Worm (Caenorhabditis elegans) whole organism, late embryonic: Measurements from ENCODE around the gene Y73B6BL.289.

ENCODE experiments used
- F13H6.1 ChIP-seq: sonication (generic microtip); optimal IDR thresholded peaks from 2 replicates; lab custom pipeline; 2016; ENCODE audit warnings: missing genetic modification characterization, missing compliant biosample characterization
- ama-1 ChIP-seq: fragments of 150-350 bp; optimal IDR thresholded peaks from 2 replicates; lab custom pipeline; 2014
- che-1 ChIP-seq: sonication (generic microtip); optimal IDR thresholded peaks from 2 replicates; lab custom pipeline; 2016; ENCODE audit warnings: mild to moderate bottlenecking, missing genetic modification characterization, missing compliant biosample characterization
- dmd-4 ChIP-seq: sonication (generic microtip); optimal IDR thresholded peaks from 2 replicates; lab custom pipeline; 2016; ENCODE audit warnings: borderline replicate concordance, missing genetic modification characterization, missing compliant biosample characterization
- dve-1 ChIP-seq: sonication (generic microtip); optimal IDR thresholded peaks from 2 replicates; lab custom pipeline; 2017; ENCODE audit warnings: antibody characterized with exemption, mild to moderate bottlenecking, missing genetic modification characterization, missing compliant biosample characterization
- ets-4 ChIP-seq: sonication (generic microtip); optimal IDR thresholded peaks from 2 replicates; lab custom pipeline; 2016; ENCODE audit warnings: missing genetic modification characterization, missing compliant biosample characterization
- fax-1 ChIP-seq: sonication (generic microtip); optimal IDR thresholded peaks from 2 replicates; lab custom pipeline; 2016; ENCODE audit warnings: missing genotype, missing genetic modification characterization, missing compliant biosample characterization
- madf-2 ChIP-seq: sonication (generic microtip); optimal IDR thresholded peaks from 2 replicates; lab custom pipeline; 2017; ENCODE audit warnings: missing genetic modification characterization, missing compliant biosample characterization
- nfya-1 ChIP-seq: sonication (generic microtip); optimal IDR thresholded peaks from 2 replicates; lab custom pipeline; 2017; ENCODE audit warnings: missing genetic modification characterization, mild to moderate bottlenecking, missing compliant biosample characterization, antibody characterized with exemption, moderate library complexity
- npax-4 ChIP-seq: sonication (generic microtip); optimal IDR thresholded peaks from 2 replicates; lab custom pipeline; 2016; ENCODE audit warnings: missing genetic modification characterization, missing compliant biosample characterization
- pqm-1 ChIP-seq: sonication (generic microtip); optimal IDR thresholded peaks from 2 replicates; lab custom pipeline; 2016; ENCODE audit warnings: missing genetic modification characterization, missing compliant biosample characterization
- tbx-7 ChIP-seq: sonication (generic microtip); optimal IDR thresholded peaks from 2 replicates; lab custom pipeline; 2016; ENCODE audit warnings: missing genotype, missing genetic modification characterization, missing compliant biosample characterization

ce11 chrIV:6325772-6326171 lies 21.5 kb upstream of the Y73B6BL.289 start:
- TF ChIP-seq ama-1 (no peak), tbx-7 (tag; lab: Kevin White, UChicago) (no peak), npax-4 (no peak), pqm-1 (no peak), dmd-4 (tag; lab: Kevin White, UChicago) (no peak), madf-2 (tag; lab: Kevin White, UChicago) (no peak), fax-1 (tag; lab: Kevin White, UChicago) (no peak), che-1 (tag; lab: Kevin White, UChicago) (no peak), ets-4 (tag; lab: Kevin White, UChicago) (no peak), F13H6.1 (tag; lab: Kevin White, UChicago) (no peak), dve-1 (tag; lab: Kevin White, UChicago) (no peak), nfya-1 (tag; lab: Kevin White, UChicago) (no peak)
